Worm (Caenorhabditis elegans) whole organism, early embryonic: ENCODE results near the gene acl-1.

Experiments used
- B0310.2 ChIP-seq: sonication (generic microtip); optimal IDR thresholded peaks from 2 replicates; lab custom pipeline; 2016; ENCODE audit warnings: mild to moderate bottlenecking, missing genetic modification characterization, missing compliant biosample characterization
- F13C5.2 ChIP-seq: sonication (generic microtip); optimal IDR thresholded peaks from 2 replicates; lab custom pipeline; 2017; ENCODE audit warnings: mild to moderate bottlenecking, missing genetic modification characterization, inconsistent platforms, missing compliant biosample characterization
- aly-1 ChIP-seq: sonication (generic microtip); optimal IDR thresholded peaks from 2 replicates; lab custom pipeline; 2016; ENCODE audit warnings: missing genetic modification characterization, missing compliant biosample characterization
- ama-1 ChIP-seq: fragments of 150-350 bp; optimal IDR thresholded peaks from 2 replicates; lab custom pipeline; 2014
- ceh-13 ChIP-seq: fragments of 200-800 bp; sonication (Bioruptor generic); optimal IDR thresholded peaks from 2 replicates; lab custom pipeline; 2018; ENCODE audit warnings: mild to moderate bottlenecking, missing genetic modification characterization, missing compliant biosample characterization
- ceh-36 ChIP-seq: sonication (generic microtip); optimal IDR thresholded peaks from 2 replicates; lab custom pipeline; 2016; ENCODE audit warnings: missing genetic modification characterization, inconsistent platforms, missing compliant biosample characterization
- flt-1 ChIP-seq: fragments of 200-800 bp; sonication (Bioruptor generic); IDR thresholded peaks from 2 replicates; pipeline ENCODE4 v1.3.6; 2022; ENCODE audit warnings: missing genetic modification characterization, missing compliant biosample characterization
- hmbx-1 ChIP-seq: sonication (generic microtip); optimal IDR thresholded peaks from 2 replicates; lab custom pipeline; 2016; ENCODE audit warnings: mild to moderate bottlenecking, missing genetic modification characterization, missing compliant biosample characterization
- hmg-4 ChIP-seq: fragments of 200-800 bp; sonication (Bioruptor generic); optimal IDR thresholded peaks from 2 replicates; lab custom pipeline; 2018; ENCODE audit warnings: mild to moderate bottlenecking, missing genetic modification characterization, missing compliant biosample characterization
- hnd-1 ChIP-seq: sonication (generic microtip); optimal IDR thresholded peaks from 2 replicates; lab custom pipeline; 2016; ENCODE audit warnings: missing genetic modification characterization, missing compliant biosample characterization
- pes-1 ChIP-seq: fragments of 200-800 bp; sonication (Bioruptor generic); IDR thresholded peaks from 2 replicates; pipeline ENCODE4 v1.3.6; 2022; ENCODE audit warnings: missing genetic modification reagents, missing genetic modification characterization, missing compliant biosample characterization
- sea-1 ChIP-seq: fragments of 200-800 bp; sonication (Bioruptor generic); conservative IDR thresholded peaks from 2 replicates; pipeline ENCODE4 v1.3.6; 2022; ENCODE audit warnings: missing genetic modification characterization, missing compliant biosample characterization
- tbx-37 ChIP-seq: fragments of 200-800 bp; sonication (Bioruptor generic); conservative IDR thresholded peaks from 2 replicates; pipeline ENCODE4 v1.3.6; 2022; ENCODE audit warnings: missing genetic modification reagents, missing genetic modification characterization, missing compliant biosample characterization
- tra-4 ChIP-seq: sonication (generic microtip); optimal IDR thresholded peaks from 2 replicates; lab custom pipeline; 2017; ENCODE audit warnings: missing genetic modification characterization, missing compliant biosample characterization

ce11 chrX:15826866-15827265 lies 22.8 kb upstream of the acl-1 start, which contains the start of gene Y7A5A.9:
- no peak for TF ChIP-seq ama-1 (lab: Kevin White, UChicago)
- no peak for TF ChIP-seq hmbx-1 (tag; lab: Kevin White, UChicago)
- no peak for TF ChIP-seq hnd-1
- TF ChIP-seq tbx-37 (GFP tag; lab: Robert Waterston, UW), result no peak
- no peak for TF ChIP-seq ceh-13 (GFP tag; lab: Kevin White, UChicago)
- TF ChIP-seq tra-4 (tag; lab: Kevin White, UChicago), result no peak
- no peak for TF ChIP-seq pes-1
- no peak for TF ChIP-seq sea-1 (GFP tag; lab: Robert Waterston, UW)
- TF ChIP-seq aly-1 (tag; lab: Kevin White, UChicago), result no peak
- TF ChIP-seq flt-1 (GFP tag; lab: Robert Waterston, UW), result no peak
- no peak for TF ChIP-seq B0310.2 (tag; lab: Kevin White, UChicago)
- no peak for TF ChIP-seq ceh-36 (tag; lab: Kevin White, UChicago)
- no peak for TF ChIP-seq F13C5.2
- no peak for TF ChIP-seq hmg-4 (GFP tag; lab: Kevin White, UChicago)
